Worm (Caenorhabditis elegans): ENCODE data around the gene ntl-9.

ce11 chrIII:4984444-4985086 lies 40.3 kb downstream of the ntl-9 start, which contains the start of gene C27F2.7:
- no peak for TF ChIP-seq ama-1 (optimal IDR thresholded peaks at IDR 0.05)
- no peak for TF ChIP-seq elt-2 (tag; optimal IDR thresholded peaks at IDR 0.05)
- TF ChIP-seq tbx-2 (tag; optimal IDR thresholded peaks at IDR 0.05) = no peak
- no peak for TF ChIP-seq ceh-31 (tag; optimal IDR thresholded peaks at IDR 0.05)
- no peak for TF ChIP-seq ceh-14 (tag; optimal IDR thresholded peaks at IDR 0.05)
